Worm (Caenorhabditis elegans) whole organism, L4 larva: Measurements from ENCODE around the gene F56H9.9.

Experiments used
- Y48G9A.11 ChIP-seq: fragments of 200-800 bp; sonication (Bioruptor generic); IDR thresholded peaks from 2 replicates; pipeline ENCODE4 v1.3.6; 2022; ENCODE audit warnings: missing genetic modification reagents, missing genetic modification characterization, missing compliant biosample characterization
- ceh-28 ChIP-seq: fragments of 150-350 bp; optimal IDR thresholded peaks from 2 replicates; lab custom pipeline; 2014; ENCODE audit warnings: missing biosample characterization, missing genetic modification reagents, missing genetic modification characterization
- daf-12 ChIP-seq: fragments of 150-350 bp; optimal IDR thresholded peaks from 2 replicates; lab custom pipeline; 2014; ENCODE audit warnings: missing biosample characterization, missing genetic modification reagents, missing genetic modification characterization
- daf-8 ChIP-seq: fragments of 200-800 bp; sonication (Bioruptor generic); IDR thresholded peaks from 2 replicates; pipeline ENCODE4 v1.3.6; 2022; ENCODE audit warnings: missing genetic modification characterization, missing compliant biosample characterization
- nhr-76 ChIP-seq: fragments of 150-350 bp; optimal IDR thresholded peaks from 2 replicates; lab custom pipeline; 2014; ENCODE audit warnings: missing biosample characterization, missing genetic modification characterization
- pha-4 ChIP-seq, 2 experiments: fragments of 150-350 bp in 1 of 2; fragments of 200-800 bp in 1 of 2; sonication (Bioruptor generic) in 1 of 2; IDR thresholded peaks in 1 of 2; optimal IDR thresholded peaks in 1 of 2; 2 replicates each; pipeline versions ENCODE4 v1.3.6 to Lab custom; 2014 to 2022; ENCODE audit warnings: missing genetic modification characterization in 2 of 2, missing genetic modification reagents in 2 of 2, missing biosample characterization in 1 of 2, missing compliant biosample characterization in 1 of 2
- unc-130 ChIP-seq: sonication (generic microtip); optimal IDR thresholded peaks from 2 replicates; lab custom pipeline; 2016; ENCODE audit warnings: missing genetic modification reagents, missing genetic modification characterization, missing compliant biosample characterization
- zag-1 ChIP-seq: fragments of 150-350 bp; optimal IDR thresholded peaks from 2 replicates; lab custom pipeline; 2014; ENCODE audit warnings: missing biosample characterization, missing genetic modification characterization

DNA sequence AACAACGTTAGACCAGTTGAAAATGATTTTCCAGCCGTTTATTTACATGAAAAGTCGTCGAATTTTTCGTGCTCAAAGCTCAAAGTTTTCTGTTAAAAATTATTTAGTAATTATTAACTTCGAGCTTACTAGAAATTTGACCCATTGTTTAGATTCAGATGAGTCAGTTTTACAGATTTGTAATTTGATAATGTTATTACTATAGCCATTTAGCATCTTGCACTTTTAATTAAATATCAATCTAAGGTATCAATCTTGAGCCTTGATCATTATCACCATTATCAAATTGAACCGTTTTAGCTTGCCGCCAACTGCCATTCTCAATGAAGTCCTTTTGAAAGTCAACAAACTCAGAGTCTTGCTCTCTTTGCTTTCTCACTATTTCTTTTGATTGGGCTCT is 14.7 kb downstream of the F56H9.9 start, which contains the start of gene ZC116.1:
- TF ChIP-seq daf-12 (tag; lab: Kevin White, UChicago) (no peak), pha-4 (GFP tag; IDR thresholded peaks at IDR 0.05; lab: Robert Waterston, UW) (no peak), pha-4 (tag; optimal IDR thresholded peaks at IDR 0.05; lab: Kevin White, UChicago) (no peak), unc-130 (GFP tag; lab: Kevin White, UChicago) (no peak), zag-1 (no peak), nhr-76 (tag; lab: Kevin White, UChicago) (no peak), daf-8 (no peak), ceh-28 (no peak), Y48G9A.11 (GFP tag; lab: Robert Waterston, UW) (no peak)
